Fruit fly (Drosophila melanogaster): Measurements from ENCODE around the gene RpS3A.
A peak's percentile ranks its signal among the peaks of the same experiment; 100 is the strongest.

The RpS3A gene

dm6 chr4:67063-67684 is at the start of gene RpS3A (continued):
- no peak for TF ChIP-seq zf30C (GFP tag; optimal IDR thresholded peaks at IDR 0.05)
- TF ChIP-seq lilli (GFP tag; optimal IDR thresholded peaks at IDR 0.05) = peak; percentile 54
- no peak for TF ChIP-seq lov (optimal IDR thresholded peaks at IDR 0.05)
- no peak; the same call in 2 of the 3 replicates for TF ChIP-seq lov (GFP tag; IDR thresholded peaks at IDR 0.05)
- TF ChIP-seq B-H1 (GFP tag; IDR thresholded peaks at IDR 0.05) = no peak; the same call in 2 of the 3 replicates
- peak; percentile 82 for TF ChIP-seq CrebB (tag; optimal IDR thresholded peaks at IDR 0.05)
- TF ChIP-seq gcm2 (GFP tag; optimal IDR thresholded peaks at IDR 0.05) = peak; percentile 75
- TF ChIP-seq bab2 (GFP tag; optimal IDR thresholded peaks at IDR 0.05) = peak; percentile 51
- TF ChIP-seq Meics (GFP tag; optimal IDR thresholded peaks at IDR 0.05) = peak; percentile 86
- peak; percentile 97 for TF ChIP-seq CG7987 (GFP tag; optimal IDR thresholded peaks at IDR 0.05)
- no peak; the same call in 1 of the 2 replicates for TF ChIP-seq Nf-YA (GFP tag; IDR thresholded peaks at IDR 0.05)
- TF ChIP-seq E2f1 (GFP tag; IDR thresholded peaks at IDR 0.05) = no peak
- peak; percentile 51 for TF ChIP-seq CG6654 (GFP tag; optimal IDR thresholded peaks at IDR 0.05)
- TF ChIP-seq sna (GFP tag; IDR thresholded peaks at IDR 0.05; ENCODE audit: partially characterized antibody) = no peak
- TF ChIP-seq Hmr (GFP tag; optimal IDR thresholded peaks at IDR 0.05) = no peak
- TF ChIP-seq CG4328 (GFP tag; optimal IDR thresholded peaks at IDR 0.05) = peak; percentile 82
- TF ChIP-seq Mrtf (GFP tag; IDR thresholded peaks at IDR 0.05) = no peak
- peak; percentile 63 for TF ChIP-seq Sry-δ (GFP tag; optimal IDR thresholded peaks at IDR 0.05)
- TF ChIP-seq CG1832 (GFP tag; optimal IDR thresholded peaks at IDR 0.05) = no peak
- TF ChIP-seq tup (GFP tag; optimal IDR thresholded peaks at IDR 0.05) = no peak
- TF ChIP-seq mirr (GFP tag; optimal IDR thresholded peaks at IDR 0.05) = peak; percentile 92
- TF ChIP-seq phol (tag; optimal IDR thresholded peaks at IDR 0.05) = peak; percentile 91
- TF ChIP-seq CG7357 (GFP tag; IDR thresholded peaks at IDR 0.05) = peak; percentile 99
- TF ChIP-seq org-1 (GFP tag; optimal IDR thresholded peaks at IDR 0.05) = no peak
- TF ChIP-seq schlank (tag; optimal IDR thresholded peaks at IDR 0.05) = peak; percentile 78
- peak; percentile 43 for TF ChIP-seq tap (tag; optimal IDR thresholded peaks at IDR 0.05)
- peak; percentile 90 for TF ChIP-seq CG6813 (GFP tag; optimal IDR thresholded peaks at IDR 0.05)
- TF ChIP-seq CG4424 (GFP tag; optimal IDR thresholded peaks at IDR 0.05) = peak; percentile 73
- no peak for TF ChIP-seq CG17612 (GFP tag; IDR thresholded peaks at IDR 0.05)
- peak; percentile 84 for TF ChIP-seq CG12299 (tag; optimal IDR thresholded peaks at IDR 0.05)
- no peak; the same call in 1 of the 2 replicates for TF ChIP-seq CG32532 (GFP tag; IDR thresholded peaks at IDR 0.05)
- TF ChIP-seq Max (GFP tag; optimal IDR thresholded peaks at IDR 0.05) = peak; percentile 37
- no peak for TF ChIP-seq CG30431 (GFP tag; optimal IDR thresholded peaks at IDR 0.05)
- TF ChIP-seq CG3847 (GFP tag; IDR thresholded peaks at IDR 0.05) = no peak
- TF ChIP-seq CG3163 (GFP tag; optimal IDR thresholded peaks at IDR 0.05) = peak; percentile 64
- TF ChIP-seq Dip2 (GFP tag; IDR thresholded peaks at IDR 0.05) = no peak
- no peak for TF ChIP-seq vnd (GFP tag; IDR thresholded peaks at IDR 0.05; ENCODE audit: partially characterized antibody)
- peak; percentile 67 for TF ChIP-seq ems (GFP tag; optimal IDR thresholded peaks at IDR 0.05)
- TF ChIP-seq ac (GFP tag; optimal IDR thresholded peaks at IDR 0.05) = peak; percentile 46
- TF ChIP-seq nmo (GFP tag; optimal IDR thresholded peaks at IDR 0.05) = peak; percentile 81
- TF ChIP-seq HHEX (GFP tag; optimal IDR thresholded peaks at IDR 0.05) = peak; percentile 86
- TF ChIP-seq CG10321 (GFP tag; IDR thresholded peaks at IDR 0.05) = no peak
- peak; percentile 84 for TF ChIP-seq CG6854 (GFP tag; optimal IDR thresholded peaks at IDR 0.05)
- TF ChIP-seq mld (GFP tag; IDR thresholded peaks at IDR 0.05; ENCODE audit: partially characterized antibody) = no peak
- no peak for TF ChIP-seq CG18476 (GFP tag; optimal IDR thresholded peaks at IDR 0.05)
- TF ChIP-seq nau (GFP tag; optimal IDR thresholded peaks at IDR 0.05) = peak; percentile 76
- peak; percentile 37 for TF ChIP-seq gsb-n (tag; optimal IDR thresholded peaks at IDR 0.05)
- TF ChIP-seq CG1233 (GFP tag; optimal IDR thresholded peaks at IDR 0.05) = peak; percentile 83
- no peak for TF ChIP-seq ham (GFP tag; IDR thresholded peaks at IDR 0.05)
- TF ChIP-seq Atf3 (GFP tag; optimal IDR thresholded peaks at IDR 0.05) = peak; percentile 75
- TF ChIP-seq fru (optimal IDR thresholded peaks at IDR 0.05) = no peak

Data from whole organism, embryonic.